Fruit fly (Drosophila melanogaster): ENCODE data around the gene wac.

DNA sequence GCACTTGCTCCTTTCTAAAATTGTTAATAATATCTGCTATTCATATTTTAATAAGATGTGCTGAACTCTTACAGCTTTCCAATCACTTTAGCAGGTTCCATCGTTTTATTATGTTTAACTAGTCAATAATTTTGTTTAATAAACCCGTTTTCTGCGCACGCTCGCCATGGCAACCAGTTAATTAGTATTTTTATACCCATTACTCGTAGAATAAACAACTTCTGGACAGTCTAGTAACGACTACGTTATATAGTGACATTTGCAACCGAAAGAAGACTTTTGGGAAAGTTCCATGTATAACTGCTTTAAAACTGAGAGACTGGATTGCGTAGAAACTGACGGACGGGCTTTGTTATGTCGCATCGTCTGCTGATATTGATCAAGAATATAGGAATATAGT, 24.7 kb upstream of the wac start, which contains the start of gene CG34453:
- TF ChIP-seq cyc (GFP tag; optimal IDR thresholded peaks at IDR 0.05), result no peak
- TF ChIP-seq dac (GFP tag; optimal IDR thresholded peaks at IDR 0.05), result no peak
- no peak for TF ChIP-seq CG15336 (GFP tag; IDR thresholded peaks at IDR 0.05)
- no peak for TF ChIP-seq fd59A (GFP tag; optimal IDR thresholded peaks at IDR 0.05)
